Fruit fly (Drosophila melanogaster) whole organism, embryonic: Measurements from ENCODE around the gene CG5382.

Experiments used
- CG10431 ChIP-seq: fragments of 200-800 bp; sonication (Bioruptor generic); optimal IDR thresholded peaks from 3 replicates; lab custom pipeline; 2018; ENCODE audit warnings: missing biosample characterization, mild to moderate bottlenecking, missing genetic modification characterization
- CG13624 ChIP-seq: fragments of 200-800 bp; sonication (Bioruptor generic); optimal IDR thresholded peaks from 2 replicates; lab custom pipeline; 2016; ENCODE audit warnings: missing biosample characterization, missing genetic modification characterization
- CG17328 ChIP-seq: fragments of 200-800 bp; sonication (Bioruptor generic); IDR thresholded peaks from 2 replicates; pipeline ENCODE4 v1.3.6; 2022; ENCODE audit warnings: missing biosample characterization, missing genetic modification characterization
- CG17361 ChIP-seq: fragments of 200-800 bp; sonication (Bioruptor generic); IDR thresholded peaks from 3 replicates; pipeline ENCODE4 v1.3.6; 2022; ENCODE audit warnings: missing biosample characterization, missing genetic modification characterization
- CG2116 ChIP-seq: fragments of 200-800 bp; sonication (Bioruptor generic); optimal IDR thresholded peaks from 3 replicates; lab custom pipeline; 2018; ENCODE audit warnings: missing biosample characterization, mild to moderate bottlenecking, missing genetic modification characterization
- CG3995 ChIP-seq: fragments of 200-800 bp; sonication (Bioruptor generic); optimal IDR thresholded peaks from 3 replicates; lab custom pipeline; 2016; ENCODE audit warnings: missing biosample characterization, missing genetic modification characterization
- CG6689 ChIP-seq: fragments of 200-800 bp; sonication (Bioruptor generic); IDR thresholded peaks from 2 replicates; pipeline ENCODE4 v1.3.6; 2022; ENCODE audit warnings: missing biosample characterization, missing genetic modification characterization
- CG6791 ChIP-seq: fragments of 200-800 bp; sonication (Bioruptor generic); IDR thresholded peaks from 3 replicates; pipeline ENCODE4 v1.3.6; 2022; ENCODE audit warnings: missing biosample characterization, missing genetic modification characterization; ENCODE audit not compliant: partially characterized antibody
- CG7357 ChIP-seq: fragments of 200-800 bp; sonication (Bioruptor generic); IDR thresholded peaks from 3 replicates; pipeline ENCODE4 v1.3.6; 2022; ENCODE audit warnings: missing biosample characterization, missing genetic modification characterization
- CG7372 ChIP-seq: fragments of 200-800 bp; sonication (Bioruptor generic); IDR thresholded peaks from 2 replicates; pipeline ENCODE4 v1.3.6; 2022; ENCODE audit warnings: missing biosample characterization, missing genetic modification characterization
- CG7745 ChIP-seq: fragments of 200-800 bp; sonication (Bioruptor generic); optimal IDR thresholded peaks from 2 replicates; lab custom pipeline; 2018; ENCODE audit warnings: missing biosample characterization, mild to moderate bottlenecking, missing genetic modification characterization, moderate library complexity
- CG7928 ChIP-seq: fragments of 200-800 bp; sonication (Bioruptor generic); optimal IDR thresholded peaks from 2 replicates; lab custom pipeline; 2017; ENCODE audit warnings: missing biosample characterization, mild to moderate bottlenecking, missing genetic modification characterization
- CG7963 ChIP-seq: fragments of 200-800 bp; sonication (Bioruptor generic); IDR thresholded peaks from 3 replicates; pipeline ENCODE4 v1.3.6; 2022; ENCODE audit warnings: missing biosample characterization, missing genetic modification characterization; ENCODE audit not compliant: partially characterized antibody
- CG8359 ChIP-seq: fragments of 200-800 bp; sonication (Bioruptor generic); optimal IDR thresholded peaks from 2 replicates; lab custom pipeline; 2017; ENCODE audit warnings: missing biosample characterization, mild to moderate bottlenecking, missing genetic modification characterization, borderline replicate concordance
- CTCF ChIP-seq: fragments of 200-800 bp; sonication (Bioruptor generic); optimal IDR thresholded peaks from 2 replicates; lab custom pipeline; 2017; ENCODE audit warnings: missing biosample characterization, mild to moderate bottlenecking, missing genetic modification characterization, moderate library complexity
- Camta ChIP-seq: fragments of 200-800 bp; sonication (Bioruptor generic); optimal IDR thresholded peaks from 2 replicates; lab custom pipeline; 2016; ENCODE audit warnings: missing biosample characterization, missing genetic modification characterization
- Deaf1 ChIP-seq: fragments of 200-800 bp; optimal IDR thresholded peaks from 3 replicates; lab custom pipeline; 2019; ENCODE audit warnings: missing biosample characterization, mild to moderate bottlenecking, missing genetic modification characterization, moderate library complexity
- Dip3 ChIP-seq: fragments of 200-800 bp; sonication (Bioruptor generic); optimal IDR thresholded peaks from 3 replicates; lab custom pipeline; 2016; ENCODE audit warnings: missing biosample characterization, missing genetic modification characterization
- Dll ChIP-seq: fragments of 200-800 bp; sonication (Bioruptor generic); IDR thresholded peaks from 4 replicates; pipeline ENCODE4 v1.3.6; 2022; ENCODE audit warnings: missing biosample characterization, missing genetic modification characterization; ENCODE audit not compliant: partially characterized antibody
- E2f1 ChIP-seq: fragments of 200-800 bp; sonication (Bioruptor generic); IDR thresholded peaks from 2 replicates; pipeline ENCODE4 v1.3.6; 2022; ENCODE audit warnings: missing biosample characterization, missing genetic modification characterization
- Fer1 ChIP-seq: fragments of 200-800 bp; sonication (Bioruptor generic); optimal IDR thresholded peaks from 2 replicates; lab custom pipeline; 2017; ENCODE audit warnings: missing biosample characterization, mild to moderate bottlenecking, missing genetic modification characterization
- HLH54F ChIP-seq: fragments of 200-800 bp; sonication (Bioruptor generic); optimal IDR thresholded peaks from 3 replicates; lab custom pipeline; 2016; ENCODE audit warnings: missing biosample characterization, missing genetic modification characterization
- Hmx ChIP-seq: fragments of 200-800 bp; sonication (Bioruptor generic); optimal IDR thresholded peaks from 2 replicates; lab custom pipeline; 2016; ENCODE audit warnings: missing biosample characterization, missing genetic modification characterization
- Hr39 ChIP-seq: fragments of >200 bp; optimal IDR thresholded peaks from 2 replicates; lab custom pipeline; 2017
- Jarid2 ChIP-seq: fragments of 200-800 bp; sonication (Bioruptor generic); optimal IDR thresholded peaks from 3 replicates; lab custom pipeline; 2017; ENCODE audit warnings: mild to moderate bottlenecking, missing biosample characterization, missing genetic modification reagents, missing genetic modification characterization
- Myb ChIP-seq: fragments of 200-800 bp; sonication (Bioruptor generic); optimal IDR thresholded peaks from 2 replicates; lab custom pipeline; 2016; ENCODE audit warnings: missing biosample characterization, missing genetic modification characterization
- Poxn ChIP-seq: fragments of 200-800 bp; sonication (Bioruptor generic); IDR thresholded peaks from 2 replicates; pipeline ENCODE4 v1.3.6; 2022; ENCODE audit warnings: missing biosample characterization, missing genetic modification characterization
- Side ChIP-seq: fragments of 200-800 bp; sonication (Bioruptor generic); optimal IDR thresholded peaks from 2 replicates; lab custom pipeline; 2016; ENCODE audit warnings: missing biosample characterization, missing genetic modification characterization
- Sry-β ChIP-seq: fragments of 200-800 bp; sonication (Bioruptor generic); optimal IDR thresholded peaks from 2 replicates; lab custom pipeline; 2018; ENCODE audit warnings: missing biosample characterization, mild to moderate bottlenecking, missing genetic modification characterization, moderate library complexity
- Stat92E ChIP-seq, 3 experiments: fragments of >200 bp in 2 of 3; fragments of 200-800 bp in 1 of 3; sonication (Bioruptor generic) in 1 of 3; optimal IDR thresholded peaks; 2 replicates each; lab custom pipeline; 2017 to 2019; ENCODE audit warnings: missing biosample characterization in 3 of 3, missing genetic modification characterization in 3 of 3, mild to moderate bottlenecking in 1 of 3, moderate library complexity in 1 of 3
- Vsx1 ChIP-seq: fragments of 200-800 bp; sonication (Bioruptor generic); optimal IDR thresholded peaks from 2 replicates; lab custom pipeline; 2017; ENCODE audit warnings: missing biosample characterization, mild to moderate bottlenecking, missing genetic modification characterization, missing genetic modification reagents
- ab ChIP-seq: fragments of 200-800 bp; sonication (Bioruptor generic); optimal IDR thresholded peaks from 2 replicates; lab custom pipeline; 2016; ENCODE audit warnings: missing biosample characterization, missing genetic modification characterization
- ara ChIP-seq: fragments of 200-800 bp; sonication (Bioruptor generic); IDR thresholded peaks from 2 replicates; pipeline ENCODE4 v1.3.6; 2022; ENCODE audit warnings: missing biosample characterization, missing genetic modification characterization
- bcd ChIP-seq: fragments of 200-800 bp; sonication (Bioruptor generic); optimal IDR thresholded peaks from 2 replicates; lab custom pipeline; 2017; ENCODE audit warnings: missing biosample characterization, mild to moderate bottlenecking, missing genetic modification characterization
- btn ChIP-seq: fragments of 200-800 bp; sonication (Bioruptor generic); optimal IDR thresholded peaks from 2 replicates; lab custom pipeline; 2016; ENCODE audit warnings: missing biosample characterization, missing genetic modification characterization
- chif ChIP-seq, 2 experiments: fragments of 200-800 bp; sonication (Bioruptor generic); optimal IDR thresholded peaks; 3 replicates each; lab custom pipeline; 2016; ENCODE audit warnings: missing biosample characterization in 2 of 2, missing genetic modification characterization in 2 of 2
- crp ChIP-seq, 2 experiments: fragments of 200-800 bp; sonication (Bioruptor generic); optimal IDR thresholded peaks; 2 replicates in 1 of 2; 3 replicates in 1 of 2; lab custom pipeline; 2017; ENCODE audit warnings: missing biosample characterization in 2 of 2, missing genetic modification characterization in 2 of 2, mild to moderate bottlenecking in 1 of 2, moderate library complexity in 1 of 2
- gce ChIP-seq: fragments of 200-800 bp; sonication (Bioruptor generic); IDR thresholded peaks from 3 replicates; pipeline ENCODE4 v1.3.6; 2022; ENCODE audit warnings: missing biosample characterization, missing genetic modification characterization
- hb ChIP-seq: fragments of 200-800 bp; sonication (Bioruptor generic); IDR thresholded peaks from 3 replicates; pipeline ENCODE4 v1.3.6; 2022; ENCODE audit warnings: missing biosample characterization, missing genetic modification characterization; ENCODE audit not compliant: partially characterized antibody
- ind ChIP-seq: fragments of 200-800 bp; sonication (Bioruptor generic); optimal IDR thresholded peaks from 3 replicates; lab custom pipeline; 2016; ENCODE audit warnings: missing biosample characterization, missing genetic modification characterization
- kni ChIP-seq: fragments of 200-800 bp; sonication (Bioruptor generic); optimal IDR thresholded peaks from 3 replicates; lab custom pipeline; 2017; ENCODE audit warnings: mild to moderate bottlenecking, missing biosample characterization, missing genetic modification reagents, missing genetic modification characterization
- nmo ChIP-seq: fragments of 200-800 bp; sonication (Bioruptor generic); optimal IDR thresholded peaks from 2 replicates; lab custom pipeline; 2018; ENCODE audit warnings: missing biosample characterization, mild to moderate bottlenecking, missing genetic modification characterization, moderate library complexity
- pros ChIP-seq: fragments of 200-800 bp; sonication (Bioruptor generic); optimal IDR thresholded peaks from 3 replicates; lab custom pipeline; 2019; ENCODE audit warnings: missing biosample characterization, mild to moderate bottlenecking, missing genetic modification characterization, moderate library complexity
- sc ChIP-seq, 3 experiments: fragments of >200 bp in 2 of 3; fragments of 200-800 bp in 1 of 3; sonication (Bioruptor generic) in 1 of 3; optimal IDR thresholded peaks; 2 replicates in 2 of 3; 3 replicates in 1 of 3; lab custom pipeline; 2017; ENCODE audit warnings: mild to moderate bottlenecking in 1 of 3, missing biosample characterization in 1 of 3, missing genetic modification characterization in 1 of 3, missing genetic modification reagents in 1 of 3
- stwl ChIP-seq: fragments of 200-800 bp; sonication (Bioruptor generic); optimal IDR thresholded peaks from 3 replicates; lab custom pipeline; 2018; ENCODE audit warnings: missing biosample characterization, mild to moderate bottlenecking, missing genetic modification characterization, moderate library complexity
- tll ChIP-seq, 2 experiments: fragments of 200-800 bp in 1 of 2; fragments of >200 bp in 1 of 2; sonication (Bioruptor generic) in 1 of 2; optimal IDR thresholded peaks; 2 replicates each; lab custom pipeline; 2017 to 2019; ENCODE audit warnings: missing biosample characterization in 2 of 2, missing genetic modification characterization in 2 of 2, mild to moderate bottlenecking in 1 of 2, moderate library complexity in 1 of 2
- toy ChIP-seq: fragments of 200-800 bp; sonication (Bioruptor generic); IDR thresholded peaks from 2 replicates; pipeline ENCODE4 v1.3.6; 2022; ENCODE audit warnings: missing biosample characterization, missing genetic modification characterization
- unpg ChIP-seq: fragments of 200-800 bp; sonication (Bioruptor generic); optimal IDR thresholded peaks from 3 replicates; lab custom pipeline; 2018; ENCODE audit warnings: missing biosample characterization, mild to moderate bottlenecking, missing genetic modification characterization, moderate library complexity

The CG5382 gene

DNA sequence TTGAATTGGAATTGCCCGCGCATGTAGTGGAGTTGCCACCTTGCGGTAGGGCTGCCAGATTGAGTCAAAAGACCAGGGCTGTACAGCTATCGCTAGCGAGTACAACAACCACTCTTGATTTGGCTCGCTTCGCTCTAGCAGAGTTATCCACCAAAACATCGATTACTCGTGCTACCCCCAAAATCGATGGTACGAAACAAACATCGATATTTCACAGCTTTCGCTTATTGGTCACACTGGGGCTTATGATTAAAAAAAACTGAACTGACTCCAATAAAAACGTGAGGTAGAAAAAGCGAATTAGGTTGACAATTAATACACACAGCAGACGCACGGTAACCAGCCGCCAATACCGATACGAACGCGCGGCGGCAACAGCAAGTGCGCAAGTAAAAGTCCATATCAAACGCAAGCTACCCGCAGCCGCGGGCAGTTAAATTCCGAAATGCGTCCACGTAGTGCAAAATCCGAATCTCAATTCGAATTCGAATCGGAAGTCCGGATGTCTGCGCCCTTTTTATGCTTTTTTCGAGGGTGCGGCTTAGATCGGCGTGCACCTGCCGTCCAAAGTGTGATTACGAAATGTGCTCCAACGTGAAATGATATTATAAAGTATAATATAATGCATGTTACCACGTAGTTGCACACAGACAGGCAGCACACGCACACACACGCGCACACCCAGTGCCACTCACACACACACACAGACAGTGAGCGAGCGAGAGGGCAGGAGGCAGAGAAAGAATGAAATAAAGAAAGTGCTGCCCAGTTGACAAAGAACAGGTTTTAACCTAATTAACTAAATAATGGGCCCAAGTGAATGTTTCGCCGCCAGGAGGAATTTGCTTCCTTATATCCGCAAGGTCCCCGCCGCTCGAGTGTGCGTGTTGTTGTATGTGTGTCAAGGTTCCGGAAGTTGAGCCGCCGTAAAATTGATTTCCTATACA lies 9.0 kb downstream of the CG5382 start, which contains the start of gene Sar1 (continued):
- TF ChIP-seq crp (GFP tag; optimal IDR thresholded peaks at IDR 0.05; lab: Kevin White, UChicago) = peak in 1 of 2 experiments; percentile 26
- TF ChIP-seq Side = no peak
- no peak for TF ChIP-seq ara (GFP tag; lab: Robert Waterston, UW)
- TF ChIP-seq ab (GFP tag; lab: Kevin White, UChicago) = no peak
- peak; percentile 0 to 46 for TF ChIP-seq chif (GFP tag; optimal IDR thresholded peaks at IDR 0.05; lab: Kevin White, UChicago)
- peak; percentile 24 for TF ChIP-seq Vsx1 (GFP tag; lab: Kevin White, UChicago)
- peak; percentile 60 for TF ChIP-seq CTCF (GFP tag; lab: Kevin White, UChicago)
- TF ChIP-seq Myb (GFP tag; lab: Kevin White, UChicago) = peak; percentile 74
- TF ChIP-seq CG6689 (GFP tag; lab: Robert Waterston, UW) = no peak
- no peak for TF ChIP-seq ind (GFP tag; lab: Kevin White, UChicago)
- TF ChIP-seq pros (GFP tag; lab: Kevin White, UChicago) = no peak
- no peak for TF ChIP-seq CG3995 (GFP tag; lab: Kevin White, UChicago)
- peak; percentile 94 for TF ChIP-seq stwl
- peak; percentile 23 for TF ChIP-seq HLH54F (GFP tag; lab: Kevin White, UChicago)
- no peak for TF ChIP-seq Hr39 (lab: Kevin White, UChicago)
- TF ChIP-seq Sry-β = no peak
- TF ChIP-seq Stat92E (GFP tag; optimal IDR thresholded peaks at IDR 0.05; lab: Kevin White, UChicago) = peak in 1 of 3 experiments; percentile 90
- peak; percentile 19; the same call in 1 of the 3 replicates for TF ChIP-seq CG17361 (GFP tag; lab: Robert Waterston, UW)
- TF ChIP-seq CG7963 (GFP tag; lab: Robert Waterston, UW) = peak; percentile 78
- TF ChIP-seq Jarid2 (GFP tag; lab: Kevin White, UChicago) = no peak
- TF ChIP-seq hb (GFP tag; lab: Robert Waterston, UW) = peak; percentile 85
- peak; percentile 3 for TF ChIP-seq kni
- TF ChIP-seq Dip3 = peak; percentile 3
- TF ChIP-seq unpg (GFP tag; lab: Kevin White, UChicago) = no peak
- TF ChIP-seq Fer1 (GFP tag; lab: Kevin White, UChicago) = no peak
- TF ChIP-seq Deaf1 (tag; lab: Kevin White, UChicago) = no peak
- peak in 1 of 2 experiments; percentile 53 for TF ChIP-seq tll (GFP tag; optimal IDR thresholded peaks at IDR 0.05; lab: Kevin White, UChicago)
- TF ChIP-seq sc (optimal IDR thresholded peaks at IDR 0.05; lab: Kevin White, UChicago) = no peak
- no peak for TF ChIP-seq sc (GFP tag; optimal IDR thresholded peaks at IDR 0.05; lab: Kevin White, UChicago)
- peak; percentile 84 for TF ChIP-seq nmo
- TF ChIP-seq gce (GFP tag; lab: Robert Waterston, UW) = peak; percentile 23; the same call in 1 of the 3 replicates
- no peak for TF ChIP-seq CG17328 (GFP tag; lab: Robert Waterston, UW)
- TF ChIP-seq Poxn (GFP tag; lab: Robert Waterston, UW) = no peak
- TF ChIP-seq CG10431 (GFP tag; lab: Kevin White, UChicago) = no peak
- no peak for TF ChIP-seq btn
- TF ChIP-seq CG7372 (GFP tag; lab: Robert Waterston, UW) = no peak
- peak; percentile 97 for TF ChIP-seq CG7928
- no peak for TF ChIP-seq toy (GFP tag; lab: Robert Waterston, UW)
- no peak for TF ChIP-seq CG8359 (GFP tag; lab: Kevin White, UChicago)
- peak; percentile 47 for TF ChIP-seq CG13624 (GFP tag; lab: Kevin White, UChicago)
- peak; percentile 83 for TF ChIP-seq CG2116 (GFP tag; lab: Kevin White, UChicago)
- TF ChIP-seq Camta (GFP tag; lab: Kevin White, UChicago) = peak; percentile 35
- TF ChIP-seq CG7745 (tag; lab: Kevin White, UChicago) = no peak
- TF ChIP-seq CG7357 = no peak
- peak; percentile 95 for TF ChIP-seq Dll (GFP tag; lab: Robert Waterston, UW)
- TF ChIP-seq Hmx (GFP tag; lab: Kevin White, UChicago) = no peak
- no peak for TF ChIP-seq E2f1 (GFP tag; lab: Robert Waterston, UW)
- peak; percentile 29 for TF ChIP-seq bcd (GFP tag; lab: Kevin White, UChicago)
- peak; percentile 95 for TF ChIP-seq CG6791 (GFP tag; lab: Robert Waterston, UW)
